Worm (Caenorhabditis elegans) whole organism, late embryonic: Measurements from ENCODE around the gene klp-18.

ENCODE experiments used
- C08G9.2 ChIP-seq: sonication (generic microtip); optimal IDR thresholded peaks from 2 replicates; lab custom pipeline; 2016; ENCODE audit warnings: mild to moderate bottlenecking, missing genetic modification characterization, moderate library complexity, missing compliant biosample characterization
- K02D7.2 ChIP-seq: sonication (generic microtip); optimal IDR thresholded peaks from 2 replicates; lab custom pipeline; 2017; ENCODE audit warnings: mild to moderate bottlenecking, missing genetic modification characterization, missing compliant biosample characterization
- K09A11.1 ChIP-seq: sonication (generic microtip); optimal IDR thresholded peaks from 2 replicates; lab custom pipeline; 2017; ENCODE audit warnings: antibody characterized with exemption, mild to moderate bottlenecking, missing genetic modification characterization, missing compliant biosample characterization; ENCODE audit not compliant: insufficient read depth
- T23F11.4 ChIP-seq: fragments of 200-800 bp; sonication (Bioruptor generic); optimal IDR thresholded peaks from 2 replicates; lab custom pipeline; 2018; ENCODE audit warnings: mild to moderate bottlenecking, missing genetic modification characterization, missing compliant biosample characterization
- Y22D7AL.16 ChIP-seq: sonication (generic microtip); optimal IDR thresholded peaks from 2 replicates; lab custom pipeline; 2016; ENCODE audit warnings: missing genetic modification characterization, missing compliant biosample characterization
- ahr-1 ChIP-seq: sonication (generic microtip); optimal IDR thresholded peaks from 2 replicates; lab custom pipeline; 2016; ENCODE audit warnings: missing genetic modification characterization, missing compliant biosample characterization
- ama-1 ChIP-seq: fragments of 150-350 bp; optimal IDR thresholded peaks from 2 replicates; lab custom pipeline; 2014
- ceh-18 ChIP-seq: sonication (generic microtip); optimal IDR thresholded peaks from 2 replicates; lab custom pipeline; 2016; ENCODE audit warnings: missing genetic modification characterization, missing compliant biosample characterization
- ceh-22 ChIP-seq: sonication (generic microtip); optimal IDR thresholded peaks from 2 replicates; lab custom pipeline; 2017; ENCODE audit warnings: missing biosample characterization, missing genetic modification characterization
- ceh-34 ChIP-seq: sonication (generic microtip); optimal IDR thresholded peaks from 2 replicates; lab custom pipeline; 2016; ENCODE audit warnings: mild to moderate bottlenecking, missing genetic modification characterization, missing compliant biosample characterization
- ceh-48 ChIP-seq: sonication (generic microtip); optimal IDR thresholded peaks from 2 replicates; lab custom pipeline; 2016; ENCODE audit warnings: missing genetic modification characterization, inconsistent platforms, missing compliant biosample characterization
- ceh-9 ChIP-seq: sonication (generic microtip); optimal IDR thresholded peaks from 2 replicates; lab custom pipeline; 2016; ENCODE audit warnings: mild to moderate bottlenecking, missing genetic modification characterization, inconsistent platforms, missing compliant biosample characterization
- che-1 ChIP-seq: sonication (generic microtip); optimal IDR thresholded peaks from 2 replicates; lab custom pipeline; 2016; ENCODE audit warnings: mild to moderate bottlenecking, missing genetic modification characterization, missing compliant biosample characterization
- dmd-4 ChIP-seq: sonication (generic microtip); optimal IDR thresholded peaks from 2 replicates; lab custom pipeline; 2016; ENCODE audit warnings: borderline replicate concordance, missing genetic modification characterization, missing compliant biosample characterization
- elt-4 ChIP-seq: sonication (generic microtip); optimal IDR thresholded peaks from 2 replicates; lab custom pipeline; 2016; ENCODE audit warnings: missing genetic modification characterization, missing compliant biosample characterization
- ets-4 ChIP-seq: sonication (generic microtip); optimal IDR thresholded peaks from 2 replicates; lab custom pipeline; 2016; ENCODE audit warnings: missing genetic modification characterization, missing compliant biosample characterization
- eyg-1 ChIP-seq: sonication (generic microtip); optimal IDR thresholded peaks from 2 replicates; lab custom pipeline; 2016; ENCODE audit warnings: missing genotype, missing genetic modification characterization, missing compliant biosample characterization
- fkh-6 ChIP-seq: sonication (generic microtip); optimal IDR thresholded peaks from 2 replicates; lab custom pipeline; 2016; ENCODE audit warnings: missing genetic modification characterization, missing compliant biosample characterization
- gmeb-2 ChIP-seq: sonication (generic microtip); optimal IDR thresholded peaks from 2 replicates; lab custom pipeline; 2016; ENCODE audit warnings: missing genetic modification characterization, inconsistent platforms, missing compliant biosample characterization
- hlh-13 ChIP-seq: fragments of 200-800 bp; sonication (Bioruptor generic); optimal IDR thresholded peaks from 2 replicates; lab custom pipeline; 2018; ENCODE audit warnings: mild to moderate bottlenecking, missing genetic modification characterization, missing compliant biosample characterization
- hlh-15 ChIP-seq: sonication (generic microtip); optimal IDR thresholded peaks from 2 replicates; lab custom pipeline; 2016; ENCODE audit warnings: missing genetic modification characterization, missing compliant biosample characterization
- hlh-6 ChIP-seq: sonication (generic microtip); optimal IDR thresholded peaks from 2 replicates; lab custom pipeline; 2016; ENCODE audit warnings: missing genotype, missing genetic modification characterization, missing compliant biosample characterization
- hlh-8 ChIP-seq: sonication (generic microtip); optimal IDR thresholded peaks from 2 replicates; lab custom pipeline; 2016; ENCODE audit warnings: missing genotype, missing genetic modification characterization, missing compliant biosample characterization
- lin-11 ChIP-seq: fragments of 200-800 bp; sonication (Bioruptor generic); optimal IDR thresholded peaks from 2 replicates; lab custom pipeline; 2018; ENCODE audit warnings: mild to moderate bottlenecking, missing genetic modification characterization, missing compliant biosample characterization
- madf-2 ChIP-seq: sonication (generic microtip); optimal IDR thresholded peaks from 2 replicates; lab custom pipeline; 2017; ENCODE audit warnings: missing genetic modification characterization, missing compliant biosample characterization
- mec-3 ChIP-seq: sonication (generic microtip); optimal IDR thresholded peaks from 2 replicates; lab custom pipeline; 2016; ENCODE audit warnings: borderline replicate concordance, missing genetic modification characterization, missing compliant biosample characterization
- nhr-232 ChIP-seq: sonication (generic microtip); optimal IDR thresholded peaks from 2 replicates; lab custom pipeline; 2016; ENCODE audit warnings: missing genetic modification characterization, missing compliant biosample characterization
- npax-4 ChIP-seq: sonication (generic microtip); optimal IDR thresholded peaks from 2 replicates; lab custom pipeline; 2016; ENCODE audit warnings: missing genetic modification characterization, missing compliant biosample characterization
- odd-2 ChIP-seq: sonication (generic microtip); optimal IDR thresholded peaks from 2 replicates; lab custom pipeline; 2017; ENCODE audit warnings: antibody characterized with exemption, mild to moderate bottlenecking, missing genetic modification characterization, missing compliant biosample characterization
- pag-3 ChIP-seq: sonication (generic microtip); optimal IDR thresholded peaks from 2 replicates; lab custom pipeline; 2016; ENCODE audit warnings: missing compliant biosample characterization, missing genetic modification characterization, borderline replicate concordance
- pha-2 ChIP-seq: sonication (generic microtip); optimal IDR thresholded peaks from 2 replicates; lab custom pipeline; 2017; ENCODE audit warnings: mild to moderate bottlenecking, missing genetic modification characterization, missing compliant biosample characterization
- pqm-1 ChIP-seq: sonication (generic microtip); optimal IDR thresholded peaks from 2 replicates; lab custom pipeline; 2016; ENCODE audit warnings: missing genetic modification characterization, missing compliant biosample characterization
- rnt-1 ChIP-seq: sonication (generic microtip); optimal IDR thresholded peaks from 2 replicates; lab custom pipeline; 2016; ENCODE audit warnings: missing genetic modification characterization, missing compliant biosample characterization
- sox-2 ChIP-seq: fragments of 200-800 bp; sonication (Bioruptor generic); IDR thresholded peaks from 2 replicates; pipeline ENCODE4 v1.3.6; 2022; ENCODE audit warnings: missing genetic modification reagents, missing genetic modification characterization, missing compliant biosample characterization
- syd-9 ChIP-seq: sonication (generic microtip); optimal IDR thresholded peaks from 2 replicates; lab custom pipeline; 2016; ENCODE audit warnings: mild to moderate bottlenecking, missing genetic modification characterization, moderate library complexity, missing compliant biosample characterization
- tbx-2 ChIP-seq: sonication (generic microtip); optimal IDR thresholded peaks from 2 replicates; lab custom pipeline; 2016; ENCODE audit warnings: missing genetic modification characterization, missing compliant biosample characterization
- tbx-7 ChIP-seq: sonication (generic microtip); optimal IDR thresholded peaks from 2 replicates; lab custom pipeline; 2016; ENCODE audit warnings: missing genotype, missing genetic modification characterization, missing compliant biosample characterization
- ttx-3 ChIP-seq: sonication (generic microtip); optimal IDR thresholded peaks from 2 replicates; lab custom pipeline; 2016; ENCODE audit warnings: missing genetic modification reagents, missing genetic modification characterization, missing compliant biosample characterization
- unc-3 ChIP-seq, 2 experiments: fragments of 200-800 bp in 1 of 2; sonication (Bioruptor generic) in 1 of 2; sonication (generic microtip) in 1 of 2; conservative IDR thresholded peaks in 1 of 2; optimal IDR thresholded peaks in 1 of 2; 2 replicates each; pipeline versions ENCODE4 v1.3.6 to Lab custom; 2016 to 2022; ENCODE audit warnings: missing compliant biosample characterization in 2 of 2, missing genetic modification characterization in 2 of 2, missing genetic modification reagents in 1 of 2
- unc-42 ChIP-seq: sonication (generic microtip); optimal IDR thresholded peaks from 2 replicates; lab custom pipeline; 2016; ENCODE audit warnings: missing genotype, missing genetic modification characterization, missing compliant biosample characterization
- unc-55 ChIP-seq: sonication (generic microtip); optimal IDR thresholded peaks from 2 replicates; lab custom pipeline; 2017; ENCODE audit warnings: missing biosample characterization, missing genetic modification reagents, missing genetic modification characterization
- unc-86 ChIP-seq: sonication (generic microtip); optimal IDR thresholded peaks from 2 replicates; lab custom pipeline; 2016; ENCODE audit warnings: missing genetic modification characterization, missing compliant biosample characterization
- zip-5 ChIP-seq: sonication (generic microtip); optimal IDR thresholded peaks from 2 replicates; lab custom pipeline; 2016; ENCODE audit warnings: missing genetic modification characterization, missing compliant biosample characterization
- ztf-16 ChIP-seq: sonication (generic microtip); optimal IDR thresholded peaks from 2 replicates; lab custom pipeline; 2017; ENCODE audit warnings: missing genetic modification characterization, missing compliant biosample characterization

klp-18 gene

DNA sequence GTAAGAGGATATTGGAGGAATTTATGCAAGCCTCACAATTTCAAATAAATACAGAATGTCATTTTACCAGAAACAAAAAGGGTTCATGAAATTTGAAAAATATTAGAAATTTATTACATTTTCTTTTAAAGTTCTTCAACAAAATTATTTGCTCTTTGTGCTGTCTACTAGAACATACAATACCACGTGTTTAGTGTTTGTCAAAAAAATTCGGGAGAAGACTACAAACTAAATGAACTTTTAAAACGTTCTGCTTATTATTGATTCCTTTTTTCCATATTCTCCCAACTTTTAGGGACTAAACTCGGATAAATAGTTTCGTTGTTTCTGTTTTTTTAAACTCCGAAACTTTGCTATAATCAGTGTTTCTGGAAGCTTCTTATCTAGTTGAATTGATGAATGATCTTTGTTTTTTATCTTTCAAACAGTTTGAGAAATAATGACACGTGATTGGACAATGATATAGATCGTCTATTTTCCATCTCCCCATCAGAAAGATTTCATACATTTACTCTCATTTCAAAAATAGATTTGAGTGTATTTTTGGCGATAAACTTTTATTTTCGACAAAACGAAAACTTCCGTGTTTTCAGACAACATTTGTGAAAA, 8.7 kb downstream of the klp-18 start:
- no peak for TF ChIP-seq pqm-1 (tag; lab: Kevin White, UChicago)
- TF ChIP-seq rnt-1 (tag; lab: Kevin White, UChicago), result no peak
- no peak for TF ChIP-seq ttx-3 (tag; lab: Kevin White, UChicago)
- no peak for TF ChIP-seq hlh-6 (tag; lab: Kevin White, UChicago)
- no peak for TF ChIP-seq sox-2
- no peak for TF ChIP-seq ceh-22 (tag; lab: Kevin White, UChicago)
- TF ChIP-seq odd-2, result no peak
- TF ChIP-seq T23F11.4 (GFP tag; lab: Kevin White, UChicago), result no peak
- no peak for TF ChIP-seq ceh-34 (tag; lab: Kevin White, UChicago)
- TF ChIP-seq unc-3 (GFP tag; conservative IDR thresholded peaks at IDR 0.05; lab: Robert Waterston, UW), result no peak
- TF ChIP-seq unc-3 (tag; optimal IDR thresholded peaks at IDR 0.05; lab: Kevin White, UChicago), result no peak
- TF ChIP-seq nhr-232 (tag; lab: Kevin White, UChicago), result no peak
- no peak for TF ChIP-seq lin-11 (tag; lab: Kevin White, UChicago)
- no peak for TF ChIP-seq unc-86 (tag; lab: Kevin White, UChicago)

DNA sequence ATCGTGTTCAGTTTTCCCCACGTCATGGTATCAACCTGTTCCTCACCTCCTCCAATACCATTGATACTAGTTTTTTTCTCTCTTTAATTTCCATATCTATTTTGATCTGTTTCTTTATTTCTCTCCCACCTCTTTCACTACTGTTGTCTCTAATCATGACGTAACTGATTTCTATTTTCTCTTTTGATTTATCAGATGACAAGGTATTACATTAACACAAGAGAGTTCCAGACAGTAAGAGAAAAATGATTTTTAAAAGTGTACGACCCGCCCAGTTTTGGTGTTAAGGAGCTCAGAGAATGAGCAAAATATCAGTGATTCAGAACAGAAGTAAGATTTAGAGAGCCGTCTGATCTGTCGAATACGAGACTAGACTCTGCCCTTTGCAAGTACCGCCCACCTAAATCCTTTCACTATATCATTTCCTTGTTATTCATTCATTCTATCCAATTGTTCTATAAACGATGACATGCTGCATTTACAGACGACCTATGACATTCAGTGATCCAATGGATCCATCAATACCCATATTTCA, 9.7 kb downstream of the klp-18 start, which contains the start of gene nhr-105:
TSS of gene nhr-105 (plus strand) at position 485 of the 535 bp plus-strand sequence.
- TF ChIP-seq tbx-7 (tag; lab: Kevin White, UChicago) (no peak), pha-2 (no peak), elt-4 (tag; lab: Kevin White, UChicago) (no peak), tbx-2 (tag; lab: Kevin White, UChicago) (no peak), unc-42 (no peak), pag-3 (tag; lab: Kevin White, UChicago) (no peak), gmeb-2 (tag; lab: Kevin White, UChicago) (no peak), ceh-9 (tag; lab: Kevin White, UChicago) (no peak), K02D7.2 (no peak), madf-2 (tag; lab: Kevin White, UChicago) (no peak), rnt-1 (tag; lab: Kevin White, UChicago) (no peak), sox-2 (no peak), unc-55 (GFP tag; lab: Kevin White, UChicago) (no peak), K09A11.1 (tag; lab: Kevin White, UChicago) (no peak), C08G9.2 (tag; lab: Kevin White, UChicago) (no peak), ama-1 (lab: Kevin White, UChicago) (no peak), npax-4 (tag; lab: Kevin White, UChicago) (no peak), eyg-1 (tag; lab: Kevin White, UChicago) (no peak)

- no peak for TF ChIP-seq ceh-9 (tag; lab: Kevin White, UChicago)
- no peak for TF ChIP-seq hlh-15 (tag; lab: Kevin White, UChicago)
- TF ChIP-seq hlh-8 (tag; lab: Kevin White, UChicago), result no peak
- TF ChIP-seq ets-4 (tag; lab: Kevin White, UChicago), result no peak
- TF ChIP-seq unc-42, result no peak
- TF ChIP-seq ceh-18 (tag; lab: Kevin White, UChicago), result no peak
- TF ChIP-seq Y22D7AL.16 (tag; lab: Kevin White, UChicago), result no peak
- TF ChIP-seq unc-55 (GFP tag; lab: Kevin White, UChicago), result no peak
- TF ChIP-seq, all 69 proteins: peak for 0
Observed at ce11 chrIV:7051515-7051914, 11.5 kb downstream of the klp-18 start.

DNA sequence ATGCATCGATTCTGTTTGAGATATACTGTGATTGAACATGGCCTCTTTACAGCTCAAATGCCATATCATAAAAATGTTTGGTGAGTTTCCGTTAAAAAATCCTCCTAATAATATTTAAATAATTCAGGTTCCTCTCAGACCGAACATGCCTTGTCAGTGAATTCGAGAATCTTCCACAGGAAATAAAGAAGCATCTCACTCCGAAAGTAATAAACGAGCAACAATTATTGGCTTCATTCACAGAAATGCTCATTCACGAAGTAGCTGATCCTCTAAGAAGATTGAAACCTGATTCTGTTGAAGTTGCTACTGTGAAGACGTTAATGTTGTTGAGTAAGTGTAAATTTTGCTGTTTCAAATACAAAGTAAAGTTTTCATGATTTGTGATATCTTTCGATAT, 12.1 kb downstream of the klp-18 start:
- TF ChIP-seq hlh-6 (tag; lab: Kevin White, UChicago), result no peak
- TF ChIP-seq ztf-16 (tag; lab: Kevin White, UChicago), result no peak
- no peak for TF ChIP-seq ceh-48 (tag; lab: Kevin White, UChicago)
- no peak for TF ChIP-seq fkh-6
- TF ChIP-seq syd-9, result no peak
- no peak for TF ChIP-seq zip-5 (tag; lab: Kevin White, UChicago)
- no peak for TF ChIP-seq hlh-8 (tag; lab: Kevin White, UChicago)
- no peak for TF ChIP-seq che-1
- TF ChIP-seq ahr-1 (tag; lab: Kevin White, UChicago), result no peak
- no peak for TF ChIP-seq tbx-7 (tag; lab: Kevin White, UChicago)
- TF ChIP-seq npax-4 (tag; lab: Kevin White, UChicago), result no peak
- TF ChIP-seq ets-4 (tag; lab: Kevin White, UChicago), result no peak
- no peak for TF ChIP-seq ceh-9 (tag; lab: Kevin White, UChicago)
- no peak for TF ChIP-seq dmd-4
- no peak for TF ChIP-seq mec-3 (tag; lab: Kevin White, UChicago)
- TF ChIP-seq hlh-13 (GFP tag; lab: Kevin White, UChicago), result no peak
- no peak for TF ChIP-seq unc-3 (GFP tag; conservative IDR thresholded peaks at IDR 0.05; lab: Robert Waterston, UW)
- TF ChIP-seq unc-3 (tag; optimal IDR thresholded peaks at IDR 0.05; lab: Kevin White, UChicago), result no peak
- no peak for TF ChIP-seq K02D7.2
- no peak for TF ChIP-seq pag-3 (tag; lab: Kevin White, UChicago)
- TF ChIP-seq, all 69 proteins: peak for 0
